Worm (Caenorhabditis elegans) whole organism, early embryonic: Measurements from ENCODE around the gene nlp-7.

Source experiments
- ceh-13 ChIP-seq: fragments of 200-800 bp; sonication (Bioruptor generic); optimal IDR thresholded peaks from 2 replicates; lab custom pipeline; 2018; ENCODE audit warnings: mild to moderate bottlenecking, missing genetic modification characterization, missing compliant biosample characterization
- ceh-36 ChIP-seq: sonication (generic microtip); optimal IDR thresholded peaks from 2 replicates; lab custom pipeline; 2016; ENCODE audit warnings: missing genetic modification characterization, inconsistent platforms, missing compliant biosample characterization
- hnd-1 ChIP-seq: sonication (generic microtip); optimal IDR thresholded peaks from 2 replicates; lab custom pipeline; 2016; ENCODE audit warnings: missing genetic modification characterization, missing compliant biosample characterization
- scrt-1 ChIP-seq: fragments of 200-800 bp; sonication (Bioruptor generic); IDR thresholded peaks from 2 replicates; pipeline ENCODE4 v1.3.6; 2022; ENCODE audit warnings: missing genetic modification characterization, missing compliant biosample characterization

ce11 chrX:8562586-8562985 is 30.4 kb upstream of the nlp-7 start:
- TF ChIP-seq ceh-36 (tag; lab: Kevin White, UChicago), result no peak
- no peak for TF ChIP-seq scrt-1
- no peak for TF ChIP-seq hnd-1
- TF ChIP-seq ceh-13 (GFP tag; lab: Kevin White, UChicago), result no peak
